Fruit fly (Drosophila melanogaster): ENCODE results near the gene Rint1.

Rint1 gene

DNA sequence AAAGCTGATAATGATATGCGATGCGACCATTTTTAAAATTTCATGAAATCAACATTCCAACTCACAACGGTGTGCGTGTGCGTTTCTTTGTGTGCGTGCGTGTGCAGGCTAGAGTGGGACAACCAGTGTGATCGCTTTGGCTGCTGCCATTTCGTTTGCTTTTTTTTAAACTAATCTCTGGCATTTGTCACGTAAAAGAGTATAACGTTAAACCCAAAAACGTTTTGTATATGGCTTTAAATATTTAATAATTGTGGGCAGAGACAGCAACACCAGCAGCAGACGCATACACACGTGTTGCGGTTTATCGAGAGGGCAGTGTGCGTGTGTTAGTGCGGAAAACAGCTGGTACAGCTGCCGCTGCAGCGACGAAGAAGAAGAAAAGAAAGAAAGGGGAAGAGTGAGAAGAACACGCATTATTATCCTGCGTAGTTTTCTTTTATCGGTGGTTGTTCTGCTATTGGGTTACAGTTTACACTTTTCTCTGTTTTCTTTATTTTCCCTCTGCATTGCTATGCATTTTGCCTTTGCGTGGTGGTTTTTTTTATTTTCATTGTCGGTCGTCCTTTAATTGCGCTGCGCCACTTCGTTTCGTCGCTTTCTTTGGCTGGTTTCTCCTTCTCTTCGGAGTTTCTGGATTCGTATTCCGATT is 46.9 kb downstream of the Rint1 start (continued):
- TF ChIP-seq NC2β (GFP tag; optimal IDR thresholded peaks at IDR 0.05), result no peak
- TF ChIP-seq CG32772 (GFP tag; IDR thresholded peaks at IDR 0.05), result no peak
- TF ChIP-seq Scr (GFP tag; IDR thresholded peaks at IDR 0.05; ENCODE audit: partially characterized antibody), result no peak
- TF ChIP-seq nerfin-1 (tag; optimal IDR thresholded peaks at IDR 0.05), result peak; percentile 93
- no peak for TF ChIP-seq eyg (GFP tag; optimal IDR thresholded peaks at IDR 0.05)
- no peak for TF ChIP-seq Gug (GFP tag; IDR thresholded peaks at IDR 0.05)
- no peak for TF ChIP-seq sc (optimal IDR thresholded peaks at IDR 0.05)
- TF ChIP-seq sc (GFP tag; optimal IDR thresholded peaks at IDR 0.05), result no peak
- no peak for TF ChIP-seq jing (GFP tag; optimal IDR thresholded peaks at IDR 0.05)
- TF ChIP-seq sens (GFP tag), result peak; percentile 53
- TF ChIP-seq CG4820 (GFP tag; optimal IDR thresholded peaks at IDR 0.05), result no peak
- TF ChIP-seq CG14667 (GFP tag; IDR thresholded peaks at IDR 0.05), result no peak
- peak; percentile 15 for TF ChIP-seq gcm (GFP tag; optimal IDR thresholded peaks at IDR 0.05)
- TF ChIP-seq CG15601 (tag; optimal IDR thresholded peaks at IDR 0.05), result no peak
- no peak for TF ChIP-seq Abd-B (GFP tag; optimal IDR thresholded peaks at IDR 0.05)
- peak; percentile 73 for TF ChIP-seq kah (GFP tag; optimal IDR thresholded peaks at IDR 0.05)
- no peak for TF ChIP-seq Myb (GFP tag; optimal IDR thresholded peaks at IDR 0.05)
- TF ChIP-seq usp (GFP tag; optimal IDR thresholded peaks at IDR 0.05), result no peak
- peak; percentile 31; the same call in 1 of the 3 replicates for TF ChIP-seq so (GFP tag; IDR thresholded peaks at IDR 0.05)
- no peak for TF ChIP-seq danr (GFP tag; IDR thresholded peaks at IDR 0.05)
- no peak for TF ChIP-seq CTCF (GFP tag; optimal IDR thresholded peaks at IDR 0.05)
- TF ChIP-seq HLH3B (GFP tag; IDR thresholded peaks at IDR 0.05), result no peak
- no peak for TF ChIP-seq CG7357 (GFP tag; IDR thresholded peaks at IDR 0.05)
- no peak for TF ChIP-seq hth (optimal IDR thresholded peaks at IDR 0.05)
- no peak for TF ChIP-seq CG1529 (GFP tag; optimal IDR thresholded peaks at IDR 0.05)
- TF ChIP-seq Optix (GFP tag; IDR thresholded peaks at IDR 0.05), result no peak
- TF ChIP-seq Elba2 (GFP tag; optimal IDR thresholded peaks at IDR 0.05), result no peak
- no peak for TF ChIP-seq HmgZ (tag; optimal IDR thresholded peaks at IDR 0.05)
- no peak for TF ChIP-seq Mes4 (GFP tag; optimal IDR thresholded peaks at IDR 0.05)
- no peak for TF ChIP-seq CG17359 (tag; optimal IDR thresholded peaks at IDR 0.05)
- no peak for TF ChIP-seq CG7963 (GFP tag; IDR thresholded peaks at IDR 0.05; ENCODE audit: partially characterized antibody)
- no peak for TF ChIP-seq ewg (GFP tag; optimal IDR thresholded peaks at IDR 0.05)
- TF ChIP-seq Bgb (GFP tag; IDR thresholded peaks at IDR 0.05; ENCODE audit: partially characterized antibody), result peak; percentile 14; the same call in 1 of the 2 replicates
- TF ChIP-seq CG11696 (GFP tag; IDR thresholded peaks at IDR 0.05), result no peak
- no peak for TF ChIP-seq Aef1 (GFP tag; IDR thresholded peaks at IDR 0.05)
- TF ChIP-seq bowl (GFP tag; IDR thresholded peaks at IDR 0.05), result no peak
- TF ChIP-seq CG13894 (tag; optimal IDR thresholded peaks at IDR 0.05), result no peak
- no peak for TF ChIP-seq odd (GFP tag; optimal IDR thresholded peaks at IDR 0.05)
- no peak for TF ChIP-seq tup (GFP tag; optimal IDR thresholded peaks at IDR 0.05)
- peak; percentile 56 for TF ChIP-seq CG8924 (tag; optimal IDR thresholded peaks at IDR 0.05)
- TF ChIP-seq Hr78 (GFP tag; optimal IDR thresholded peaks at IDR 0.05), result no peak
- peak; percentile 95 for TF ChIP-seq CG8478 (optimal IDR thresholded peaks at IDR 0.05)
- TF ChIP-seq CG7786 (GFP tag; optimal IDR thresholded peaks at IDR 0.05), result no peak
- TF ChIP-seq CG32767 (GFP tag; IDR thresholded peaks at IDR 0.05), result 0 out of 2 replicates have a peak, but pooled peaks have one; percentile 16
- no peak for TF ChIP-seq CG3726 (GFP tag; IDR thresholded peaks at IDR 0.05)
- no peak for TF ChIP-seq esg (GFP tag; conservative IDR thresholded peaks at IDR 0.05)
- TF ChIP-seq CG12155 (GFP tag; optimal IDR thresholded peaks at IDR 0.05), result no peak
- TF ChIP-seq CG13775 (GFP tag; optimal IDR thresholded peaks at IDR 0.05), result no peak
- peak; percentile 21; the same call in 1 of the 2 replicates for TF ChIP-seq CG13287 (GFP tag; IDR thresholded peaks at IDR 0.05; ENCODE audit: partially characterized antibody)
- no peak for TF ChIP-seq Dip3 (GFP tag; optimal IDR thresholded peaks at IDR 0.05)
- TF ChIP-seq wor (GFP tag; IDR thresholded peaks at IDR 0.05), result no peak
- TF ChIP-seq E2f2 (GFP tag; IDR thresholded peaks at IDR 0.05), result no peak
- TF ChIP-seq Med (GFP tag), result peak; percentile 82

Measured in whole organism, embryonic.